Worm (Caenorhabditis elegans): ENCODE results near the gene H06A10.1.

Gene H06A10.1

ce11 chrX:13518861-13519713 is 11.8 kb downstream of the H06A10.1 start, which contains the start of the genes cdk-4 and F18H3.1 (continued):
- TF ChIP-seq arid-1 (GFP tag; conservative IDR thresholded peaks at IDR 0.05) = 0 out of 2 replicates have a peak, but pooled peaks have one; percentile 10
- no peak for TF ChIP-seq nhr-6 (tag; optimal IDR thresholded peaks at IDR 0.05)
- no peak for TF ChIP-seq zag-1 (tag; optimal IDR thresholded peaks at IDR 0.05)
- peak; percentile 75 for TF ChIP-seq hlh-11 (tag; optimal IDR thresholded peaks at IDR 0.05)
- TF ChIP-seq daf-16 (GFP tag; optimal IDR thresholded peaks at IDR 0.05) = no peak
- TF ChIP-seq daf-16 (tag; optimal IDR thresholded peaks at IDR 0.05) = peak; percentile 39
- TF ChIP-seq lin-38 (GFP tag; IDR thresholded peaks at IDR 0.05) = peak; percentile 62
- no peak for TF ChIP-seq ceh-62 (tag; optimal IDR thresholded peaks at IDR 0.05)
- no peak for TF ChIP-seq Y75B8A.6 (GFP tag; IDR thresholded peaks at IDR 0.05)
- no peak for TF ChIP-seq daf-19 (GFP tag; conservative IDR thresholded peaks at IDR 0.05)
- TF ChIP-seq nhr-10 (tag; optimal IDR thresholded peaks at IDR 0.05) = no peak
- peak in 1 of 2 experiments; percentile 99 for TF ChIP-seq unc-62 (GFP tag; optimal IDR thresholded peaks at IDR 0.05 in 1 of 2)
- no peak for TF ChIP-seq unc-62 (tag; optimal IDR thresholded peaks at IDR 0.05)
- TF ChIP-seq ceh-44 (GFP tag; IDR thresholded peaks at IDR 0.05) = no peak
- TF ChIP-seq madf-9 (GFP tag; conservative IDR thresholded peaks at IDR 0.05) = no peak
- no peak for TF ChIP-seq nhr-77 (tag; optimal IDR thresholded peaks at IDR 0.05)
- TF ChIP-seq zip-2 (tag; optimal IDR thresholded peaks at IDR 0.05) = no peak
- TF ChIP-seq pha-4 (GFP tag; IDR thresholded peaks at IDR 0.05) = no peak
- no peak for TF ChIP-seq pha-4 (tag; optimal IDR thresholded peaks at IDR 0.05)
- no peak for TF ChIP-seq ZK337.2 (GFP tag; IDR thresholded peaks at IDR 0.05)
- no peak for TF ChIP-seq madf-5 (GFP tag; IDR thresholded peaks at IDR 0.05)
- no peak for TF ChIP-seq ztf-11 (tag; optimal IDR thresholded peaks at IDR 0.05)
- no peak for TF ChIP-seq fkh-10 (GFP tag; optimal IDR thresholded peaks at IDR 0.05)
- TF ChIP-seq ZK546.5 (tag; optimal IDR thresholded peaks at IDR 0.05) = no peak
- TF ChIP-seq aha-1 (tag) = no peak
- TF ChIP-seq nhr-11 (tag; optimal IDR thresholded peaks at IDR 0.05) = peak; percentile 49
- no peak for TF ChIP-seq nhr-42 (GFP tag; IDR thresholded peaks at IDR 0.05)

ce11 chrX:13525094-13525493 is 17.8 kb downstream of the H06A10.1 start:
- TF ChIP-seq aha-1 (tag) (peak; percentile 67), zfp-2 (tag; optimal IDR thresholded peaks at IDR 0.05) (no peak)

- TF ChIP-seq mxl-2 (GFP tag; conservative IDR thresholded peaks at IDR 0.05) (no peak), hif-1 (tag; optimal IDR thresholded peaks at IDR 0.05) (no peak), unc-62 (GFP tag; optimal IDR thresholded peaks at IDR 0.05 in 1 of 2) (peak in 1 of 2 experiments; percentile 68), unc-62 (tag; optimal IDR thresholded peaks at IDR 0.05) (no peak), unc-39 (tag; optimal IDR thresholded peaks at IDR 0.05) (no peak), pha-4 (GFP tag; IDR thresholded peaks at IDR 0.05) (no peak), pha-4 (tag; optimal IDR thresholded peaks at IDR 0.05) (no peak), dve-1 (tag; optimal IDR thresholded peaks at IDR 0.05; ENCODE audit: insufficient read depth) (peak; percentile 44), ama-1 (optimal IDR thresholded peaks at IDR 0.05) (no peak), nhr-77 (tag; optimal IDR thresholded peaks at IDR 0.05) (peak; percentile 6), aha-1 (tag) (peak; percentile 56), daf-16 (GFP tag; optimal IDR thresholded peaks at IDR 0.05) (no peak), daf-16 (tag; optimal IDR thresholded peaks at IDR 0.05) (peak; percentile 18), hlh-11 (tag; optimal IDR thresholded peaks at IDR 0.05) (peak; percentile 49), tra-1 (GFP tag; IDR thresholded peaks at IDR 0.05) (0 out of 2 replicates have a peak, but pooled peaks have one; percentile 6), mxl-3 (GFP tag; optimal IDR thresholded peaks at IDR 0.05) (peak; percentile 10), mdl-1 (tag; optimal IDR thresholded peaks at IDR 0.05) (peak in 1 of 2 experiments; percentile 16), nhr-102 (tag; optimal IDR thresholded peaks at IDR 0.05) (no peak), daf-19 (GFP tag; conservative IDR thresholded peaks at IDR 0.05) (no peak), F37D6.2 (tag; optimal IDR thresholded peaks at IDR 0.05) (no peak), dmd-6 (GFP tag; IDR thresholded peaks at IDR 0.05) (peak; percentile 40), lsy-2 (tag; optimal IDR thresholded peaks at IDR 0.05) (peak in 1 of 2 experiments; percentile 4), ceh-62 (tag; optimal IDR thresholded peaks at IDR 0.05) (no peak), hlh-30 (tag; optimal IDR thresholded peaks at IDR 0.05; ENCODE audit: insufficient read depth) (peak; percentile 58), ztf-11 (tag; optimal IDR thresholded peaks at IDR 0.05) (no peak), nhr-28 (tag; optimal IDR thresholded peaks at IDR 0.05) (peak; percentile 40), skn-1 (tag; optimal IDR thresholded peaks at IDR 0.05) (no peak), pqm-1 (tag; optimal IDR thresholded peaks at IDR 0.05) (peak; percentile 15)
Observed at ce11 chrX:13526219-13527218, 19.2 kb downstream of the H06A10.1 start.
